Fruit fly (Drosophila melanogaster) whole organism, embryonic: ENCODE data around the gene CG11920.
"Not testable (repeated sequence)": the region's sequence is repeated elsewhere in the genome, so short reads cannot be mapped to it uniquely, and the experiment has no call there.

Experiments
- Atf-2 ChIP-seq: fragments of 200-800 bp; sonication (Bioruptor generic); optimal IDR thresholded peaks from 2 replicates; lab custom pipeline; 2016; ENCODE audit warnings: missing biosample characterization, missing genetic modification characterization
- CG10209 ChIP-seq: fragments of 200-800 bp; sonication (Bioruptor generic); optimal IDR thresholded peaks from 3 replicates; lab custom pipeline; 2017; ENCODE audit warnings: missing biosample characterization, mild to moderate bottlenecking, missing genetic modification characterization, missing genetic modification reagents
- CG10366 ChIP-seq: fragments of 200-800 bp; sonication (Bioruptor generic); IDR thresholded peaks from 2 replicates; pipeline ENCODE4 v1.3.6; 2022; ENCODE audit warnings: missing biosample characterization, missing genetic modification characterization
- CG10543 ChIP-seq: fragments of 200-800 bp; sonication (Bioruptor generic); optimal IDR thresholded peaks from 3 replicates; lab custom pipeline; 2017; ENCODE audit warnings: missing biosample characterization, mild to moderate bottlenecking, missing genetic modification characterization, moderate library complexity
- CG10654 ChIP-seq: fragments of 200-800 bp; sonication (Bioruptor generic); optimal IDR thresholded peaks from 2 replicates; lab custom pipeline; 2016; ENCODE audit warnings: missing biosample characterization, missing genetic modification characterization
- CG11085 ChIP-seq: fragments of 200-800 bp; sonication (Bioruptor generic); IDR thresholded peaks from 2 replicates; pipeline ENCODE4 v1.3.6; 2022; ENCODE audit warnings: missing biosample characterization, missing genetic modification characterization
- CG11456 ChIP-seq: fragments of 200-800 bp; sonication (Bioruptor generic); IDR thresholded peaks from 3 replicates; pipeline ENCODE4 v1.3.6; 2022; ENCODE audit warnings: missing biosample characterization, missing genetic modification characterization
- CG12104 ChIP-seq: fragments of 200-800 bp; sonication (Bioruptor generic); optimal IDR thresholded peaks from 3 replicates; lab custom pipeline; 2016; ENCODE audit warnings: missing biosample characterization, missing genetic modification characterization
- CG13296 ChIP-seq: fragments of 200-800 bp; sonication (Bioruptor generic); optimal IDR thresholded peaks from 3 replicates; lab custom pipeline; 2018; ENCODE audit warnings: missing biosample characterization, mild to moderate bottlenecking, missing genetic modification characterization
- CG13894 ChIP-seq: fragments of 200-800 bp; sonication (Bioruptor generic); optimal IDR thresholded peaks from 3 replicates; lab custom pipeline; 2018; ENCODE audit warnings: missing biosample characterization, mild to moderate bottlenecking, missing genetic modification characterization, moderate library complexity
- CG14014 ChIP-seq: fragments of 200-800 bp; sonication (Bioruptor generic); IDR thresholded peaks from 2 replicates; pipeline ENCODE4 v1.3.6; 2022; ENCODE audit warnings: missing biosample characterization, missing genetic modification characterization
- CG17186 ChIP-seq: fragments of 200-800 bp; sonication (Bioruptor generic); optimal IDR thresholded peaks from 3 replicates; lab custom pipeline; 2017; ENCODE audit warnings: missing biosample characterization, missing genetic modification reagents, missing genetic modification characterization
- CG17385 ChIP-seq: fragments of 200-800 bp; sonication (Bioruptor generic); optimal IDR thresholded peaks from 3 replicates; lab custom pipeline; 2018; ENCODE audit warnings: missing biosample characterization, mild to moderate bottlenecking, missing genetic modification characterization
- CG17829 ChIP-seq: fragments of 200-800 bp; optimal IDR thresholded peaks from 2 replicates; lab custom pipeline; 2019; ENCODE audit warnings: missing biosample characterization, mild to moderate bottlenecking, missing genetic modification characterization, moderate library complexity
- CG18262 ChIP-seq: fragments of 200-800 bp; optimal IDR thresholded peaks from 3 replicates; lab custom pipeline; 2019; ENCODE audit warnings: missing biosample characterization, mild to moderate bottlenecking, missing genetic modification characterization, moderate library complexity
- CG18764 ChIP-seq: fragments of 200-800 bp; sonication (Bioruptor generic); optimal IDR thresholded peaks from 3 replicates; lab custom pipeline; 2016; ENCODE audit warnings: missing biosample characterization, missing genetic modification characterization
- CG2712 ChIP-seq: fragments of 200-800 bp; optimal IDR thresholded peaks from 3 replicates; lab custom pipeline; 2019; ENCODE audit warnings: missing biosample characterization, mild to moderate bottlenecking, missing genetic modification characterization, moderate library complexity
- CG4424 ChIP-seq: fragments of 200-800 bp; sonication (Bioruptor generic); optimal IDR thresholded peaks from 3 replicates; lab custom pipeline; 2016; ENCODE audit warnings: missing biosample characterization, missing genetic modification characterization
- CG7963 ChIP-seq: fragments of 200-800 bp; sonication (Bioruptor generic); IDR thresholded peaks from 3 replicates; pipeline ENCODE4 v1.3.6; 2022; ENCODE audit warnings: missing biosample characterization, missing genetic modification characterization; ENCODE audit not compliant: partially characterized antibody
- Dip2 ChIP-seq: fragments of 200-800 bp; sonication (Bioruptor generic); IDR thresholded peaks from 2 replicates; pipeline ENCODE4 v1.3.6; 2022; ENCODE audit warnings: missing biosample characterization, missing genetic modification characterization
- Dref ChIP-seq: fragments of 200-800 bp; sonication (Bioruptor generic); IDR thresholded peaks from 2 replicates; pipeline ENCODE4 v1.3.6; 2022; ENCODE audit warnings: missing biosample characterization, missing genetic modification characterization
- Ets65A ChIP-seq: fragments of 200-800 bp; sonication (Bioruptor generic); peaks from one replicate; lab custom pipeline; 2016; ENCODE audit warnings: missing biosample characterization, missing genetic modification characterization
- Ets97D ChIP-seq: fragments of 200-800 bp; sonication (Bioruptor generic); optimal IDR thresholded peaks from 3 replicates; lab custom pipeline; 2016; ENCODE audit warnings: missing biosample characterization, missing genetic modification characterization
- H15 ChIP-seq: fragments of 200-800 bp; sonication (Bioruptor generic); IDR thresholded peaks from 3 replicates; pipeline ENCODE4 v1.3.6; 2022; ENCODE audit warnings: missing biosample characterization, missing genetic modification characterization
- MBD-R2 ChIP-seq: fragments of 200-800 bp; sonication (Bioruptor generic); IDR thresholded peaks from 2 replicates; pipeline ENCODE4 v1.3.6; 2022; ENCODE audit warnings: missing biosample characterization, missing genetic modification characterization
- NFAT ChIP-seq: fragments of 200-800 bp; sonication (Bioruptor generic); IDR thresholded peaks from 2 replicates; pipeline ENCODE4 v1.3.6; 2022; ENCODE audit warnings: missing biosample characterization, missing genetic modification characterization
- Nf-YC ChIP-seq: fragments of 200-800 bp; optimal IDR thresholded peaks from 3 replicates; lab custom pipeline; 2019; ENCODE audit warnings: missing biosample characterization, mild to moderate bottlenecking, missing genetic modification characterization, moderate library complexity
- Ptx1 ChIP-seq: fragments of 200-800 bp; sonication (Bioruptor generic); IDR thresholded peaks from 2 replicates; pipeline ENCODE4 v1.3.6; 2022; ENCODE audit warnings: missing biosample characterization, missing genetic modification characterization
- Rfx ChIP-seq: fragments of 200-800 bp; sonication (Bioruptor generic); IDR thresholded peaks from 2 replicates; pipeline ENCODE4 v1.3.6; 2022; ENCODE audit warnings: missing biosample characterization, missing genetic modification characterization
- ase ChIP-seq: fragments of 200-800 bp; sonication (Bioruptor generic); IDR thresholded peaks from 3 replicates; pipeline ENCODE4 v1.3.6; 2022; ENCODE audit warnings: missing biosample characterization, missing genetic modification characterization
- bab2 ChIP-seq: fragments of 200-800 bp; sonication (Bioruptor generic); optimal IDR thresholded peaks from 2 replicates; lab custom pipeline; 2016; ENCODE audit warnings: missing biosample characterization, missing genetic modification characterization
- bcd ChIP-seq: fragments of 200-800 bp; sonication (Bioruptor generic); optimal IDR thresholded peaks from 2 replicates; lab custom pipeline; 2017; ENCODE audit warnings: missing biosample characterization, mild to moderate bottlenecking, missing genetic modification characterization
- bowl ChIP-seq: fragments of 200-800 bp; sonication (Bioruptor generic); IDR thresholded peaks from 2 replicates; pipeline ENCODE4 v1.3.6; 2022; ENCODE audit warnings: missing biosample characterization, missing genetic modification characterization
- bsh ChIP-seq, 2 experiments: fragments of 200-800 bp; sonication (Bioruptor generic); optimal IDR thresholded peaks; 2 replicates each; lab custom pipeline; 2017 to 2018; ENCODE audit warnings: mild to moderate bottlenecking in 2 of 2, missing biosample characterization in 2 of 2, missing genetic modification characterization in 2 of 2, moderate library complexity in 1 of 2
- dpn ChIP-seq, 2 experiments: fragments of 200-800 bp; sonication (Bioruptor generic); optimal IDR thresholded peaks; 3 replicates each; lab custom pipeline; 2016; ENCODE audit warnings: missing biosample characterization in 2 of 2, missing genetic modification characterization in 2 of 2
- exex ChIP-seq: fragments of 200-800 bp; sonication (Bioruptor generic); optimal IDR thresholded peaks from 4 replicates; lab custom pipeline; 2018; ENCODE audit warnings: missing biosample characterization, mild to moderate bottlenecking, missing genetic modification characterization, moderate library complexity
- hb ChIP-seq: fragments of 200-800 bp; sonication (Bioruptor generic); IDR thresholded peaks from 3 replicates; pipeline ENCODE4 v1.3.6; 2022; ENCODE audit warnings: missing biosample characterization, missing genetic modification characterization; ENCODE audit not compliant: partially characterized antibody
- lbe ChIP-seq: fragments of 200-800 bp; sonication (Bioruptor generic); optimal IDR thresholded peaks from 2 replicates; lab custom pipeline; 2016; ENCODE audit warnings: missing biosample characterization, mild to moderate bottlenecking, missing genetic modification characterization
- lmd ChIP-seq: fragments of 200-800 bp; sonication (Bioruptor generic); IDR thresholded peaks from 2 replicates; pipeline ENCODE4 v1.3.6; 2022; ENCODE audit warnings: missing biosample characterization, missing genetic modification characterization
- odd ChIP-seq: fragments of 200-800 bp; sonication (Bioruptor generic); optimal IDR thresholded peaks from 2 replicates; lab custom pipeline; 2017; ENCODE audit warnings: missing biosample characterization, mild to moderate bottlenecking, missing genetic modification characterization
- onecut ChIP-seq: fragments of 200-800 bp; sonication (Bioruptor generic); IDR thresholded peaks from 2 replicates; pipeline ENCODE4 v1.3.6; 2022; ENCODE audit warnings: missing biosample characterization, missing genetic modification characterization
- p53 ChIP-seq: fragments of 200-800 bp; sonication (Bioruptor generic); optimal IDR thresholded peaks from 2 replicates; lab custom pipeline; 2016; ENCODE audit warnings: missing biosample characterization, missing genetic modification characterization
- prd ChIP-seq, 3 experiments: fragments of >200 bp in 2 of 3; fragments of 200-800 bp in 1 of 3; sonication (Bioruptor generic) in 1 of 3; optimal IDR thresholded peaks in 2 of 3; IDR thresholded peaks in 1 of 3; 2 replicates in 2 of 3; 3 replicates in 1 of 3; pipeline versions ENCODE4 v1.3.6 to Lab custom; 2017 to 2022; ENCODE audit warnings: missing biosample characterization in 1 of 3, missing genetic modification characterization in 1 of 3
- sim ChIP-seq: fragments of 200-800 bp; sonication (Bioruptor generic); IDR thresholded peaks from 2 replicates; pipeline ENCODE4 v1.3.6; 2022; ENCODE audit warnings: missing biosample characterization, missing genetic modification characterization
- stwl ChIP-seq: fragments of 200-800 bp; sonication (Bioruptor generic); optimal IDR thresholded peaks from 3 replicates; lab custom pipeline; 2018; ENCODE audit warnings: missing biosample characterization, mild to moderate bottlenecking, missing genetic modification characterization, moderate library complexity
- sug ChIP-seq: fragments of 200-800 bp; optimal IDR thresholded peaks from 2 replicates; lab custom pipeline; 2019; ENCODE audit warnings: missing biosample characterization, mild to moderate bottlenecking, missing genetic modification characterization, moderate library complexity
- tin ChIP-seq: fragments of 200-800 bp; sonication (Bioruptor generic); optimal IDR thresholded peaks from 3 replicates; lab custom pipeline; 2016; ENCODE audit warnings: missing biosample characterization, missing genetic modification characterization
- unc-4 ChIP-seq: fragments of 200-800 bp; sonication (Bioruptor generic); IDR thresholded peaks from 2 replicates; pipeline ENCODE4 v1.3.6; 2022; ENCODE audit warnings: missing biosample characterization, missing genetic modification characterization; ENCODE audit not compliant: partially characterized antibody
- vvl ChIP-seq: fragments of 200-800 bp; sonication (Bioruptor generic); IDR thresholded peaks from 2 replicates; pipeline ENCODE4 v1.3.6; 2022; ENCODE audit warnings: missing biosample characterization, missing genetic modification characterization
- zfh1 ChIP-seq: fragments of 200-800 bp; sonication (Bioruptor generic); IDR thresholded peaks from 3 replicates; pipeline ENCODE4 v1.3.6; 2022; ENCODE audit warnings: missing biosample characterization, missing genetic modification characterization

CG11920 gene

dm6 chr3R:25122736-25123211 lies 48.1 kb downstream of the CG11920 start, which contains the start of the genes CG31510 and TTLL5 (continued):
- TF ChIP-seq Ets65A (GFP tag; lab: Kevin White, UChicago) (no peak), Nf-YC (tag; lab: Kevin White, UChicago) (no peak), CG18764 (GFP tag; lab: Kevin White, UChicago) (no peak), CG10209 (no peak), unc-4 (GFP tag; lab: Robert Waterston, UW) (peak; percentile 57; the same call in 1 of the 2 replicates), CG17186 (no peak), Ets97D (no peak), CG13894 (tag; lab: Kevin White, UChicago) (no peak), Atf-2 (GFP tag; lab: Kevin White, UChicago) (no peak), NFAT (no peak), Dip2 (GFP tag; lab: Robert Waterston, UW) (no peak), exex (tag; lab: Kevin White, UChicago) (no peak), bab2 (GFP tag; lab: Kevin White, UChicago) (no peak), CG12104 (GFP tag; lab: Kevin White, UChicago) (no peak), onecut (GFP tag; lab: Robert Waterston, UW) (no peak), Dref (GFP tag; lab: Robert Waterston, UW) (peak; percentile 72), MBD-R2 (peak; percentile 71), sug (no peak), lbe (GFP tag; lab: Kevin White, UChicago) (no peak), stwl (tag; lab: Kevin White, UChicago) (no peak), CG13296 (GFP tag; lab: Kevin White, UChicago) (no peak), CG17385 (no peak), Rfx (GFP tag; lab: Robert Waterston, UW) (peak; percentile 40; the same call in 1 of the 2 replicates)
- TF ChIP-seq, all 482 proteins: peak for 60

- TF ChIP-seq CG11085 (GFP tag; lab: Robert Waterston, UW) (peak; percentile 93), p53 (GFP tag; lab: Kevin White, UChicago) (peak; percentile 35), CG11456 (GFP tag; lab: Robert Waterston, UW) (peak; percentile 92), Ptx1 (GFP tag; lab: Robert Waterston, UW) (peak; percentile 70), zfh1 (GFP tag; lab: Robert Waterston, UW) (peak; percentile 78), CG10654 (GFP tag; lab: Kevin White, UChicago) (peak; percentile 28), vvl (GFP tag; lab: Robert Waterston, UW) (peak; percentile 88), lmd (peak; percentile 71; the same call in 1 of the 2 replicates), CG10543 (GFP tag; lab: Kevin White, UChicago) (peak; percentile 5), CG10366 (GFP tag; lab: Robert Waterston, UW) (peak; percentile 84), hb (GFP tag; lab: Robert Waterston, UW) (peak; percentile 85), tin (GFP tag; lab: Kevin White, UChicago) (peak; percentile 3), CG4424 (GFP tag; lab: Kevin White, UChicago) (peak; percentile 4), CG7963 (GFP tag; lab: Robert Waterston, UW) (peak; percentile 91), CG18262 (tag; lab: Kevin White, UChicago) (peak; percentile 40), CG2712 (tag; lab: Kevin White, UChicago) (peak; percentile 15), dpn (GFP tag; optimal IDR thresholded peaks at IDR 0.05; lab: Kevin White, UChicago) (peak in 1 of 2 experiments; percentile 41), sim (GFP tag; lab: Robert Waterston, UW) (peak; percentile 54; the same call in 1 of the 2 replicates), CG10209 (peak; percentile 59), prd (GFP tag; IDR thresholded peaks at IDR 0.05; lab: Robert Waterston, UW) (0 out of 3 replicates have a peak, but pooled peaks have one; percentile 39), bsh (GFP tag; optimal IDR thresholded peaks at IDR 0.05; lab: Kevin White, UChicago) (peak in 1 of 2 experiments; percentile 25), CG17829 (tag; lab: Kevin White, UChicago) (peak; percentile 3), odd (peak; percentile 18), ase (GFP tag; lab: Robert Waterston, UW) (peak; percentile 68; the same call in 2 of the 3 replicates), CG14014 (GFP tag; lab: Robert Waterston, UW) (peak; percentile 75; the same call in 1 of the 2 replicates), bcd (GFP tag; lab: Kevin White, UChicago) (peak; percentile 72), bowl (GFP tag; lab: Robert Waterston, UW) (peak; percentile 73), H15 (GFP tag; lab: Robert Waterston, UW) (peak; percentile 79)
- TF ChIP-seq prd (optimal IDR thresholded peaks at IDR 0.05; lab: Kevin White, UChicago), result not testable (repeated sequence)
Observed at dm6 chr3R:25123262-25123661, 48.6 kb downstream of the CG11920 start, which contains the start of gene vig2. Gene vig2, plus strand, starts transcription at chr3R:25123373.
